Worm (Caenorhabditis elegans) whole organism, mixed stage, embryonic: ENCODE measurements around the gene C05E4.7.

Source experiments
- M03D4.4 ChIP-seq: sonication (generic microtip); optimal IDR thresholded peaks from 2 replicates; lab custom pipeline; 2017; ENCODE audit warnings: mild to moderate bottlenecking, missing genetic modification characterization, missing compliant biosample characterization
- bed-3 ChIP-seq: fragments of 200-800 bp; sonication (Bioruptor generic); optimal IDR thresholded peaks from 3 replicates; lab custom pipeline; 2018; ENCODE audit warnings: mild to moderate bottlenecking, missing genetic modification characterization, moderate library complexity, missing compliant biosample characterization
- blmp-1 ChIP-seq: fragments of 150-350 bp; optimal IDR thresholded peaks from 2 replicates; lab custom pipeline; 2014; ENCODE audit warnings: missing biosample characterization, missing genetic modification characterization
- ceh-39 ChIP-seq: fragments of 150-350 bp; optimal IDR thresholded peaks from 2 replicates; lab custom pipeline; 2014; ENCODE audit warnings: missing biosample characterization, missing genetic modification characterization
- ceh-83 ChIP-seq: fragments of 200-800 bp; sonication (Bioruptor generic); optimal IDR thresholded peaks from 2 replicates; lab custom pipeline; 2018; ENCODE audit warnings: mild to moderate bottlenecking, missing genetic modification characterization, missing compliant biosample characterization
- cnd-1 ChIP-seq: fragments of 200-800 bp; sonication (Bioruptor generic); optimal IDR thresholded peaks from 2 replicates; lab custom pipeline; 2018; ENCODE audit warnings: mild to moderate bottlenecking, missing genetic modification characterization, missing compliant biosample characterization
- elt-3 ChIP-seq: fragments of 150-350 bp; optimal IDR thresholded peaks from 2 replicates; lab custom pipeline; 2014; ENCODE audit warnings: missing biosample characterization, missing genetic modification characterization
- ham-2 ChIP-seq: fragments of 200-800 bp; sonication (Bioruptor generic); optimal IDR thresholded peaks from 2 replicates; lab custom pipeline; 2018; ENCODE audit warnings: mild to moderate bottlenecking, missing genetic modification characterization, missing compliant biosample characterization
- hlh-1 ChIP-seq: fragments of 150-350 bp; optimal IDR thresholded peaks from 2 replicates; lab custom pipeline; 2014; ENCODE audit warnings: missing biosample characterization, missing genetic modification reagents, missing genetic modification characterization
- lin-13 ChIP-seq: fragments of 150-350 bp; optimal IDR thresholded peaks from 2 replicates; lab custom pipeline; 2014; ENCODE audit warnings: missing biosample characterization, missing genetic modification characterization
- lsy-2 ChIP-seq: fragments of 150-350 bp; optimal IDR thresholded peaks from 2 replicates; lab custom pipeline; 2014; ENCODE audit warnings: missing biosample characterization, missing genetic modification characterization
- mab-5 ChIP-seq: fragments of 150-350 bp; optimal IDR thresholded peaks from 2 replicates; lab custom pipeline; 2014; ENCODE audit warnings: missing biosample characterization, missing genetic modification characterization
- mep-1 ChIP-seq: fragments of 150-350 bp; optimal IDR thresholded peaks from 2 replicates; lab custom pipeline; 2017; ENCODE audit warnings: missing biosample characterization, missing genetic modification reagents, missing genetic modification characterization, inconsistent platforms
- nhr-12 ChIP-seq: fragments of 150-350 bp; optimal IDR thresholded peaks from 2 replicates; lab custom pipeline; 2014; ENCODE audit warnings: missing biosample characterization, missing genetic modification characterization
- nhr-2 ChIP-seq: fragments of 150-350 bp; optimal IDR thresholded peaks from 2 replicates; lab custom pipeline; 2014; ENCODE audit warnings: missing biosample characterization, missing genetic modification characterization
- nhr-237 ChIP-seq: fragments of 150-350 bp; optimal IDR thresholded peaks from 2 replicates; lab custom pipeline; 2014; ENCODE audit warnings: missing biosample characterization, missing genetic modification characterization
- nhr-28 ChIP-seq: fragments of 150-350 bp; optimal IDR thresholded peaks from 2 replicates; lab custom pipeline; 2014; ENCODE audit warnings: missing biosample characterization, missing genetic modification characterization
- pha-4 ChIP-seq: fragments of 150-350 bp; optimal IDR thresholded peaks from 2 replicates; lab custom pipeline; 2018; ENCODE audit warnings: missing biosample characterization, missing genetic modification reagents, missing genetic modification characterization
- sem-2 ChIP-seq: fragments of 200-800 bp; sonication (Bioruptor generic); optimal IDR thresholded peaks from 2 replicates; lab custom pipeline; 2018; ENCODE audit warnings: mild to moderate bottlenecking, missing genetic modification characterization, missing compliant biosample characterization
- sptf-1 ChIP-seq: sonication (generic microtip); optimal IDR thresholded peaks from 2 replicates; lab custom pipeline; 2017; ENCODE audit warnings: mild to moderate bottlenecking, missing genetic modification characterization, moderate library complexity, missing compliant biosample characterization
- tbx-8 ChIP-seq: fragments of 200-800 bp; sonication (Bioruptor generic); optimal IDR thresholded peaks from 2 replicates; lab custom pipeline; 2018; ENCODE audit warnings: mild to moderate bottlenecking, missing genetic modification characterization, moderate library complexity, missing compliant biosample characterization
- unc-120 ChIP-seq: sonication (generic microtip); optimal IDR thresholded peaks from 2 replicates; lab custom pipeline; 2017; ENCODE audit warnings: missing genetic modification characterization, missing compliant biosample characterization; ENCODE audit not compliant: poor library complexity, severe bottlenecking
- unc-62 ChIP-seq: fragments of 150-350 bp; optimal IDR thresholded peaks from 2 replicates; lab custom pipeline; 2014; ENCODE audit warnings: missing biosample characterization, missing genetic modification reagents, missing genetic modification characterization
- zip-8 ChIP-seq: fragments of 150-350 bp; optimal IDR thresholded peaks from 2 replicates; lab custom pipeline; 2014; ENCODE audit warnings: missing biosample characterization, missing genetic modification characterization
- ztf-11 ChIP-seq: fragments of 150-350 bp; optimal IDR thresholded peaks from 2 replicates; lab custom pipeline; 2014; ENCODE audit warnings: missing biosample characterization, missing genetic modification characterization

The C05E4.7 gene

DNA sequence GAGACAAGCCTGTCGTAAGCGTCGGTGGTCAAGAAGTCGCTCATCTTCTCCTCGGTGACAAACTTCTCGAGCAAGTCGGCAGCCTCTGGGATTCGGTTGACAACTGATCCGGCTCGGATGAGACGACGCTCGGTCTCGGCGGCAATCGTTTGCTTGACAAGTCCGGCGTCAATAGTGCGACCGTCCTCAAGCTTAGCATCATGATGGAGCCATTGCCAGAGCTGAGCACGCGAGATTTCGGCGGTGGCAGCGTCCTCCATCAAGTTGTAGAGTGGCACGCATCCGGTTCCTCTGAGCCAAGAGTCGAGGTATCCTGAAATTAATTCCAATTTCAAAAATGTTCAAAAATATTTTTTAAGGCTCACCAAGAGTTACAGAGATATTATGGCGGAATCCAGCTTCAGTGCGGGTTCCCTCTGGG is 17.4 kb upstream of the C05E4.7 start:
- TF ChIP-seq mep-1 (tag; lab: Kevin White, UChicago) (no peak), sptf-1 (no peak), pha-4 (tag; lab: Kevin White, UChicago) (no peak), lin-13 (tag; lab: Kevin White, UChicago) (no peak), nhr-237 (tag; lab: Kevin White, UChicago) (no peak), ceh-83 (GFP tag; lab: Kevin White, UChicago) (no peak)

DNA sequence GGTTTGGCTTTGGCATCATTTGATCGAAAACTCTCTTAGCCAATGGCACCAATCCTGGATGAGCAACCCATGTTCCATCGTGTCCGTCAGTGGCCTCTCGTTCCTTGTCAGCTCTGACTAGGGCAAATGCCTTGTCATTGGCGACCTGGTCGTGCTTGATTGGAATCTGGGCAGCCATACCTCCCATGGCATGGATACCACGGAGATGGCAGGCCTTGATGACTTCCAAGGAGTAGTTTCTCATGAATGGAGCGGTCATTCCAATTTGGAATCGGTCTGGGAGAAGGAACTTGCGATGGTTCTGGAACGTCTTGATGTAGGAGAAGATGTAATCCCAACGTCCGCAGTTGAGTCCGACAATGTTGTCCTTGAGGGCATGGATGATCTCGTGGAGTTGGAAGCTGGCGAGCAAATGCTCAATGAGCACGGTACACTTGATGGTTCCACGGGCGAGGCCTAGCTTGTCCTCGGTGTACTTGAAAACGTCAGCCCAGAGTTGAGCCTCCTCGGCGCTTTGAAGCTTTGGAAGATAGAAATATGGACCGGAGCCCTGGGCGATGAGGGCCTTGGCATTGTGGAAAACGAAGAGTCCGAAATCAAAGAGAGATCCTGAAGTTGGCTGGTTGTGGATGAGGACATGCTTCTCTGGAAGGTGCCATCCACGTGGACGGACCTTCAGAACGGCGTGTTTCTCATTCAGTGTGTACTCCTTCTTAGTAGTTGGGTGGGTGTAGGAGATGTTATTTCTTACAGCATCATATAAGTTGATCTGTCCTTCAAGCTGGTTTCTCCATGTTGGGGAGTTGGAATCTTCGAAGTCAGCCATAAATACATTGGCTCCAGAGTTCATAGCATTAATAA is 16.7 kb upstream of the C05E4.7 start:
- no peak for TF ChIP-seq lsy-2
- TF ChIP-seq nhr-28 (tag; lab: Kevin White, UChicago) = no peak
- no peak for TF ChIP-seq tbx-8 (GFP tag; lab: Kevin White, UChicago)
- no peak for TF ChIP-seq nhr-12 (tag; lab: Kevin White, UChicago)
- TF ChIP-seq cnd-1 (tag; lab: Kevin White, UChicago) = no peak
- TF ChIP-seq nhr-2 (tag; lab: Kevin White, UChicago) = no peak
- TF ChIP-seq elt-3 (tag; lab: Kevin White, UChicago) = no peak
- TF ChIP-seq mep-1 (tag; lab: Kevin White, UChicago) = no peak

DNA sequence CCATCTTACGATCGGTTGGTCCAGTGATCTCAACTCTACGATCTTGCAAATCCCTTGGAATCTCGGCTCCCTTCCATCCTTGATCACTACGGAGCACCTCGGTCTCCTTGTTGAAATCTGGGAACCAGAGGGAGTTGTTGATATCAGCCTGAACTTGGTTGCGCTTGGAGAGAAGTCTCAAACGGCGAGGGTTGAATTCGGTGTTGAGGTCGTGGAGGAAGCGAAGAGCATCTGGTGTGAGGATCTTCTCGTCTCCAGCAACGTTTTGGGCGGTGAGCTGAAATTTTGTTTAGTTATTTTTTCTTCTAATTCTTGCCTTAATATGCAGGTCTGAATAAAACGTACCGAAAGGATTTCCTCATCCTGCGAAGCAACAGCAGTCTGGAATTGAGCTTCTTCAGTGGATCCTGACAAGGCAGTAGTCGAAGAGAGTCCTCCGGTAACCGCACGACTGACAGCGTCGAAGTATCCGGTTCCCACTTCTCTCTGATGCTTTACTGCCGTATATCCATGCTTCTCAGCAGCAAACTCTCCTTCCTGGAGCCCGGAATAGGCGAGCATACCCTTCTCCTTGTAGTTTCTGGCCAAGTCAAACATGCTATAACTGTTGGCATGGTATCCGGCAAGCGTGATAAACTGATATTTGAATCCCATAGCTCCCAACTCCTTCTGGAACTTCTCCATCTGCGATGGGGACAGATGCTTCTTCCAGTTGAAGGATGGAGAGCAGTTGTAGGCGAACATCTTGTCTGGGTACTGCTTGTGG is 15.9 kb upstream of the C05E4.7 start:
- TF ChIP-seq ztf-11 (tag; lab: Kevin White, UChicago) (no peak), M03D4.4 (no peak), mab-5 (tag; lab: Kevin White, UChicago) (no peak), ceh-39 (tag; lab: Kevin White, UChicago) (no peak), unc-62 (GFP tag; lab: Kevin White, UChicago) (no peak), nhr-2 (tag; lab: Kevin White, UChicago) (no peak), bed-3 (no peak), unc-120 (tag; lab: Kevin White, UChicago) (no peak), lin-13 (tag; lab: Kevin White, UChicago) (no peak), nhr-28 (tag; lab: Kevin White, UChicago) (no peak), pha-4 (tag; lab: Kevin White, UChicago) (no peak), blmp-1 (no peak), ceh-83 (GFP tag; lab: Kevin White, UChicago) (no peak), zip-8 (tag; lab: Kevin White, UChicago) (no peak), ham-2 (GFP tag; lab: Kevin White, UChicago) (no peak), cnd-1 (tag; lab: Kevin White, UChicago) (no peak)
- TF ChIP-seq, all 35 proteins: peak for 0

DNA sequence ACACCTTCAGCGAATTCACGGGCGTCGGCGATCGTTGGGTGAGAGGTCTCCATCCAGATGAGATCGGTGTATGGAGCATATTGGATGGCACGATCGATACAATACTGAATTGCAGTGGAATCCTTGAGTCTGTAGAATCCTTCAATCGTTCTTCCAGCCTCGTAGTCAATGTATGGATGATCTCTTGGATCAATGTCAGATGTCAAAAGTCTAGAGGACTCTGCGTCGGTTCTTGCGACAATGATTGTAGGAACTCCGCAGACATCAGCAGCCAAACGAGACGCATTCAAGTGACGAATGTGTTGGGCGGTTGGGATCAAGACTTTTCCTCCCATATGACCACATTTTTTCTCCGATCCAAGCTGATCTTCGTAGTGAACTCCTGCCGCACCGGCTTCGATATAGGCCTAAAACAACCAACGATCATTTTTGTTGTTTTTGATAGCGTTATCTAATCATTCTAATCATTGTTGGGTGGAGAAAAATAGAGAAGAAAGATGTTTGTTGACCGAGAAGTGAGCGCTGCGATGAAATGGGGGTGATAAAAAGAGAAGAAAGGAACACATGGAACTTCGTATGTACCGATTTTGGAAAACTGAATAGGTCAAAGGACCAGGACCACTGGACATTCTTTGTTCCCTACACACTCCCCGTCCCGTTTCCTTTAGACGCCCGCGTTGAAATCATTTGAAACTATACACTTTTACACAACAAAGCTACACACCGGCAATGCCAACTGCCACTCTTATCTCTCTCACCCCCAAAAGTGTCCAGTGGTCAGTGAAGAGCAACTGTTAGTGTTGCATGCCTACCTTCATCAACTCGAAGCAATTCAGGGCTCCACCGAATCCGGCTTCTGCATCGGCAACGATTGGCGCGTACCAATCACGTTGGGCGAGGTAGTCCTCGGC is 15.1 kb upstream of the C05E4.7 start:
- TF ChIP-seq bed-3 (no peak), hlh-1 (tag; lab: Kevin White, UChicago) (peak; percentile 77), pha-4 (tag; lab: Kevin White, UChicago) (no peak), unc-120 (tag; lab: Kevin White, UChicago) (peak; percentile 30)

DNA sequence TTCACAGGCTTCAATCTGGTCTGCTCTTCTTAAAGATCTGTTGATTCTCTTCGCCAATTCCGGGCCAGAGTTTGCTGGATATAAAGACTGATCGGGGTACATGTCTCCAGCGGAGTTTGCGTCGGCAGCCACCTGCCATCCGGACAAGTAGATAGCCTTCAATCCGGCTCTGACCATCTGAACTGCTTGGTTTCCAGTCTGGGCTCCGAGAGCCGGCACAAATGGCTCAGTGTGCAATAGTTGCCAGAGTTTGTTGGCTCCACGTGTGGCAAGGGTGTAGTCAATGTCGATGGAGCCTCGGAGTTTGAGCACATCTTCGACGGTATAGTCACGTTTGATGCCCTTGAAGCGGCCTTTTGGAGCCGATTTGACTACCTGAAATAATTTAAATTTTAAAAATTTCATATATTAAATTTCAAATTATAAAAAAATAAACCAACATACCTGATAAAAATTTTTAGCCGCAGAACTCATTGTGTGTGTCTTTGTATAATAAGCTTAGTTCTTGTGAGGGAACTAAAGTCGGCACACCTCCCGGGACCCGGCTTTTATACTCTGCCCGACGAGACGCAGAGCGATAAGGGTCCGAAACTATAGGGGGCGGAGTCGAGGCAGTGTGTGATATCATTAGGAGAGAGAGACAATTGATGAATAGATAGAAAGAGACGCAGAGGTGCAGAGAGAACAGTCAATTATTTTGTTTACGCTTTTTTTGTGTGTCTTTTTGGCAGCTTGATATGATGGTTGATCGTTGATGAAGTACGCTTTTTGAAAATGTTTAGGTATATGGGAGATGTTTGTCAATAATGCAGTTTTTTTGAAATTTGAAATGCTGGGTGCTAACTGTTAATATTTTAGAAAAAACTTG is 14.2 kb upstream of the C05E4.7 start, which contains the start of the genes icl-1 and srh-2:
Gene icl-1 (minus strand): TSS at position 521 of the 868 bp plus-strand sequence.
Gene srh-2 (plus strand): TSS at position 818 of the 868 bp plus-strand sequence.
- no peak for TF ChIP-seq sem-2 (GFP tag; lab: Kevin White, UChicago)
- TF ChIP-seq unc-120 (tag; lab: Kevin White, UChicago) = peak; percentile 72
- no peak for TF ChIP-seq mep-1 (tag; lab: Kevin White, UChicago)
- TF ChIP-seq mab-5 (tag; lab: Kevin White, UChicago) = peak; percentile 54
- peak; percentile 66 for TF ChIP-seq unc-62 (GFP tag; lab: Kevin White, UChicago)
- TF ChIP-seq hlh-1 (tag; lab: Kevin White, UChicago) = peak; percentile 69
